Fruit fly (Drosophila melanogaster) whole organism, wandering third instar larva: ENCODE results near the gene Dref.

Experiments used
- Abd-B ChIP-seq: fragments of >200 bp; optimal IDR thresholded peaks from 2 replicates; lab custom pipeline; 2017; ENCODE audit warnings: missing biosample characterization, missing genetic modification characterization
- CG32264 ChIP-seq: fragments of 200-800 bp; sonication (Bioruptor generic); optimal IDR thresholded peaks from 2 replicates; lab custom pipeline; 2016; ENCODE audit warnings: missing biosample characterization, missing genetic modification characterization
- CG9705 ChIP-seq: fragments of 200-800 bp; sonication (Bioruptor generic); optimal IDR thresholded peaks from 2 replicates; lab custom pipeline; 2018; ENCODE audit warnings: missing biosample characterization, mild to moderate bottlenecking, missing genetic modification characterization
- CrebA ChIP-seq: fragments of 200-800 bp; sonication (Bioruptor generic); optimal IDR thresholded peaks from 2 replicates; lab custom pipeline; 2016; ENCODE audit warnings: missing biosample characterization, mild to moderate bottlenecking, missing genetic modification characterization, borderline replicate concordance
- Dfd ChIP-seq: fragments of >200 bp; optimal IDR thresholded peaks from 2 replicates; lab custom pipeline; 2017; ENCODE audit warnings: missing biosample characterization, missing genetic modification characterization
- Dif ChIP-seq: fragments of 200-275, 200-300 bp; sonication (Bioruptor generic); optimal IDR thresholded peaks from 2 replicates; lab custom pipeline; 2018; ENCODE audit warnings: missing biosample characterization, missing genetic modification characterization; ENCODE audit not compliant: partially characterized antibody
- GATAd ChIP-seq: sonication (Bioruptor generic); optimal IDR thresholded peaks from 2 replicates; lab custom pipeline; 2016; ENCODE audit warnings: missing biosample characterization, missing genetic modification characterization
- HLH106 ChIP-seq: fragments of 200-800 bp; optimal IDR thresholded peaks from 3 replicates; lab custom pipeline; 2019; ENCODE audit warnings: missing biosample characterization, mild to moderate bottlenecking, missing genetic modification characterization, moderate library complexity
- Hnf4 ChIP-seq: fragments of 200-800 bp; sonication (Bioruptor generic); optimal IDR thresholded peaks from 2 replicates; lab custom pipeline; 2016; ENCODE audit warnings: missing biosample characterization, mild to moderate bottlenecking, missing genetic modification characterization
- Hr78 ChIP-seq: fragments of >200 bp; optimal IDR thresholded peaks from 2 replicates; lab custom pipeline; 2017; ENCODE audit warnings: missing biosample characterization, missing genetic modification characterization
- Hr83 ChIP-seq: fragments of 200-300 bp; sonication (Bioruptor generic); optimal IDR thresholded peaks from 2 replicates; lab custom pipeline; 2016; ENCODE audit warnings: missing biosample characterization, mild to moderate bottlenecking, missing genetic modification characterization, moderate library complexity; ENCODE audit not compliant: poor library complexity, severe bottlenecking
- Jra ChIP-seq: sonication (Bioruptor generic); optimal IDR thresholded peaks from 2 replicates; lab custom pipeline; 2016; ENCODE audit warnings: missing biosample characterization, missing genetic modification characterization
- Mio ChIP-seq: sonication (Bioruptor generic); optimal IDR thresholded peaks from 2 replicates; lab custom pipeline; 2016; ENCODE audit warnings: missing biosample characterization, missing genetic modification characterization
- Myc ChIP-seq: fragments of >200 bp; optimal IDR thresholded peaks from 2 replicates; lab custom pipeline; 2017
- N ChIP-seq: fragments of >200 bp; optimal IDR thresholded peaks from 2 replicates; lab custom pipeline; 2018; ENCODE audit warnings: missing biosample characterization, missing external identifiers, missing genetic modification characterization
- OdsH ChIP-seq: fragments of 200-800 bp; sonication (Bioruptor generic); optimal IDR thresholded peaks from 2 replicates; lab custom pipeline; 2016; ENCODE audit warnings: missing biosample characterization, mild to moderate bottlenecking, missing genetic modification characterization
- Rel ChIP-seq, 2 experiments: fragments of 200-800 bp; sonication (Bioruptor generic) in 1 of 2; optimal IDR thresholded peaks; 2 replicates in 1 of 2; 3 replicates in 1 of 2; lab custom pipeline; 2016 to 2019; ENCODE audit warnings: mild to moderate bottlenecking in 2 of 2, missing biosample characterization in 2 of 2, missing genetic modification characterization in 2 of 2, moderate library complexity in 1 of 2
- Sp1 ChIP-seq: fragments of 200-800 bp; sonication (Bioruptor generic); optimal IDR thresholded peaks from 3 replicates; lab custom pipeline; 2019; ENCODE audit warnings: missing biosample characterization, mild to moderate bottlenecking, missing genetic modification characterization, moderate library complexity
- Vsx2 ChIP-seq: fragments of 200-300, 225-300 bp; sonication (Bioruptor generic); optimal IDR thresholded peaks from 2 replicates; lab custom pipeline; 2018; ENCODE audit warnings: missing biosample characterization, missing genetic modification characterization; ENCODE audit not compliant: partially characterized antibody
- br ChIP-seq: fragments of 200-800 bp; sonication (Bioruptor generic); optimal IDR thresholded peaks from 2 replicates; lab custom pipeline; 2016; ENCODE audit warnings: missing biosample characterization, missing genetic modification characterization
- brk ChIP-seq: fragments of 200-800 bp; sonication (Bioruptor generic); optimal IDR thresholded peaks from 2 replicates; lab custom pipeline; 2016; ENCODE audit warnings: missing biosample characterization, mild to moderate bottlenecking, missing genetic modification characterization
- dl ChIP-seq, 2 experiments: fragments of 175-275, 200-275 bp in 1 of 2; fragments of 200-275 bp in 1 of 2; sonication (Bioruptor generic); optimal IDR thresholded peaks; lab custom pipeline; 2018; ENCODE audit warnings: mild to moderate bottlenecking in 2 of 2, missing biosample characterization in 2 of 2, missing genetic modification characterization in 2 of 2, moderate library complexity in 2 of 2; ENCODE audit not compliant: partially characterized antibody in 2 of 2, insufficient read depth in 1 of 2
- dmrt93B ChIP-seq: fragments of 200-800 bp; sonication (Bioruptor generic); optimal IDR thresholded peaks from 2 replicates; lab custom pipeline; 2018; ENCODE audit warnings: missing biosample characterization, mild to moderate bottlenecking, missing genetic modification characterization
- dsf ChIP-seq: sonication (Bioruptor generic); optimal IDR thresholded peaks from 2 replicates; lab custom pipeline; 2016; ENCODE audit warnings: missing biosample characterization, missing genetic modification characterization, borderline replicate concordance
- ey ChIP-seq: fragments of 200-800 bp; sonication (Bioruptor generic); optimal IDR thresholded peaks from 2 replicates; lab custom pipeline; 2016; ENCODE audit warnings: missing biosample characterization, missing genetic modification characterization
- foxo ChIP-seq, 2 experiments: fragments of 200-800 bp; sonication (Bioruptor generic); optimal IDR thresholded peaks; 2 replicates in 1 of 2; 3 replicates in 1 of 2; lab custom pipeline; 2016 to 2017; ENCODE audit warnings: missing biosample characterization in 2 of 2, missing genetic modification characterization in 2 of 2
- fru ChIP-seq: fragments of 200-800 bp; sonication (Bioruptor generic); optimal IDR thresholded peaks from 3 replicates; lab custom pipeline; 2016; ENCODE audit warnings: missing biosample characterization, mild to moderate bottlenecking, missing genetic modification characterization
- h ChIP-seq: fragments of 200-800 bp; sonication (Bioruptor generic); optimal IDR thresholded peaks from 3 replicates; lab custom pipeline; 2016; ENCODE audit warnings: missing biosample characterization, mild to moderate bottlenecking, missing genetic modification characterization
- jim ChIP-seq: fragments of 175-275, 200-325 bp; sonication (Bioruptor generic); optimal IDR thresholded peaks from 2 replicates; lab custom pipeline; 2016; ENCODE audit warnings: missing biosample characterization, mild to moderate bottlenecking, missing genetic modification characterization
- lola ChIP-seq: fragments of >200 bp; optimal IDR thresholded peaks from 2 replicates; lab custom pipeline; 2017; ENCODE audit warnings: missing biosample characterization, missing genetic modification characterization
- pan ChIP-seq: fragments of >200 bp; optimal IDR thresholded peaks from 2 replicates; lab custom pipeline; 2017
- psq ChIP-seq: fragments of 200-800 bp; sonication (Bioruptor generic); optimal IDR thresholded peaks from 3 replicates; lab custom pipeline; 2017; ENCODE audit warnings: missing biosample characterization, mild to moderate bottlenecking, missing genetic modification characterization, moderate library complexity
- rgr ChIP-seq: fragments of 200-800 bp; sonication (Bioruptor generic); optimal IDR thresholded peaks from 3 replicates; lab custom pipeline; 2016; ENCODE audit warnings: missing biosample characterization, mild to moderate bottlenecking, missing genetic modification characterization
- sage ChIP-seq: fragments of 200-800 bp; sonication (Bioruptor generic); optimal IDR thresholded peaks from 2 replicates; lab custom pipeline; 2016; ENCODE audit warnings: missing biosample characterization, mild to moderate bottlenecking, missing genetic modification characterization
- sv ChIP-seq: fragments of 200-800 bp; sonication (Bioruptor generic); optimal IDR thresholded peaks from 3 replicates; lab custom pipeline; 2016; ENCODE audit warnings: missing biosample characterization, missing genetic modification characterization
- tai ChIP-seq: sonication (Bioruptor generic); optimal IDR thresholded peaks from 2 replicates; lab custom pipeline; 2016; ENCODE audit warnings: missing biosample characterization, missing genetic modification characterization
- usp ChIP-seq: fragments of >200 bp; optimal IDR thresholded peaks from 2 replicates; lab custom pipeline; 2017; ENCODE audit warnings: missing biosample characterization, missing genetic modification characterization
- woc ChIP-seq: sonication (Bioruptor generic); optimal IDR thresholded peaks from 2 replicates; lab custom pipeline; 2016; ENCODE audit warnings: missing biosample characterization, mild to moderate bottlenecking, missing genetic modification characterization

Gene Dref

DNA sequence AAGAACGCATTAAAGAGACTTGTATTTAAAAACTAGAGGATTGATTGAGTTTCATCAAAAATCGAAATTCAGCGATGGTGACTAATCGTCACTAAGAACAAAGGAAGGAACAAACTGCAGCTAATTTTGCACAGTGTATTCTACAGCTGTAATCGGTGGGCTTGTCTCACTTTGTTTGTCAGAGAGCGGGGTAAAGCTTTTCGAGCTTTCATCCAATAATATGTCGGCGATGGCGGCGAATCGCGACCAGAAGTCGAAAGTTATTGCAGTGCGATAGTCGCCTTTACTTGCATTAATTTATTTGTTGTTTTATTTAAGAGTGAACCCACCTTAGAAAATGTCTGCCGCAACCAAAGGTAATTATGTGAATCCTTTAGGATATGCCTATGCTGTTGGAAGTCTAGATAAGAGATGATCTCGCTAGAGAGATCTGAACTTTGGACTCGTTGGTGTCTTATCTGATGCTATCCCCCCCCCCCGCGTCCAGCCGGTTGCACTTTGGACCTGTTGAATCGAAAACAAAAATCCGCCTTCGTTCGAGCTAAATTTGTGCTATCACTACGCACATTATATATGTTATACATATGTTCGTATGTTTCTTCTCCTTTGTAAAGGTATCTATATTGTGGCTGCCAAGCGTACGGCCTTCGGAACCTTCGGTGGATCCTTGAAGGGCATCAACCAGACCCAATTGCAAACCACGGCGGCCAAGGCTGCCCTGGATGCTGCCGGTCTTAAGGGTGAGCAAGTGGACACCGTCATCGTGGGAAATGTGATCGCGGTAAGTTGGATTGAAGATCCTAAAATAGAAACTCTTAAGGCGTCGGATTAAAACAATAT, 51.8 kb downstream of the Dref start, which contains the start of gene yip2:
Gene yip2, plus strand, starts transcription at position 243 of the 840 bp plus-strand sequence.
- no peak for TF ChIP-seq Abd-B (GFP tag; lab: Kevin White, UChicago)
- peak; percentile 82 for TF ChIP-seq Sp1 (GFP tag; lab: Kevin White, UChicago)
- TF ChIP-seq dmrt93B: no peak
- TF ChIP-seq brk (GFP tag; lab: Kevin White, UChicago): no peak
- no peak for TF ChIP-seq Myc (lab: Kevin White, UChicago)
- TF ChIP-seq Mio (GFP tag; lab: Kevin White, UChicago): no peak
- peak; percentile 58 for TF ChIP-seq sage (GFP tag; lab: Kevin White, UChicago)
- TF ChIP-seq N (GFP tag; lab: Kevin White, UChicago): no peak
- peak; percentile 65 for TF ChIP-seq br (GFP tag; lab: Kevin White, UChicago)
- TF ChIP-seq OdsH (GFP tag; lab: Kevin White, UChicago): peak; percentile 35
- TF ChIP-seq Hr83 (GFP tag; lab: Kevin White, UChicago): peak; percentile 22
- TF ChIP-seq usp (GFP tag; lab: Kevin White, UChicago): no peak
- TF ChIP-seq dsf: peak; percentile 19
- TF ChIP-seq foxo (GFP tag; optimal IDR thresholded peaks at IDR 0.05; lab: Kevin White, UChicago): peak; percentile 17 to 59
- TF ChIP-seq sv (GFP tag; lab: Kevin White, UChicago): peak; percentile 26
- TF ChIP-seq pan (lab: Kevin White, UChicago): no peak
- peak; percentile 86 for TF ChIP-seq Rel (GFP tag; optimal IDR thresholded peaks at IDR 0.05; lab: Kevin White, UChicago)
- peak; percentile 71 for TF ChIP-seq Rel (tag; optimal IDR thresholded peaks at IDR 0.05; lab: Kevin White, UChicago)
- TF ChIP-seq CrebA (GFP tag; lab: Kevin White, UChicago): no peak
- TF ChIP-seq tai: no peak
- TF ChIP-seq HLH106 (tag; lab: Kevin White, UChicago): peak; percentile 35
- TF ChIP-seq dl (GFP tag; optimal IDR thresholded peaks at IDR 0.05; lab: Kevin White, UChicago; ENCODE audit: insufficient read depth in 1 of 2, partially characterized antibody in 2 of 2): no peak
- peak; percentile 48 for TF ChIP-seq CG9705 (GFP tag; lab: Kevin White, UChicago)
- peak; percentile 85 for TF ChIP-seq Jra (GFP tag; lab: Kevin White, UChicago)
- peak; percentile 100 for TF ChIP-seq Hnf4 (GFP tag; lab: Kevin White, UChicago)
- TF ChIP-seq woc (GFP tag; lab: Kevin White, UChicago): peak; percentile 61
- no peak for TF ChIP-seq jim (GFP tag; lab: Kevin White, UChicago)
- peak; percentile 61 for TF ChIP-seq rgr (GFP tag; lab: Kevin White, UChicago)
- no peak for TF ChIP-seq CG32264 (GFP tag; lab: Kevin White, UChicago)
- no peak for TF ChIP-seq GATAd (GFP tag; lab: Kevin White, UChicago)
- no peak for TF ChIP-seq Hr78 (GFP tag; lab: Kevin White, UChicago)
- no peak for TF ChIP-seq lola
- TF ChIP-seq fru (GFP tag; lab: Kevin White, UChicago): peak; percentile 64
- peak; percentile 42 for TF ChIP-seq ey
- no peak for TF ChIP-seq Dfd (GFP tag; lab: Kevin White, UChicago)
- TF ChIP-seq h (GFP tag; lab: Kevin White, UChicago): peak; percentile 61
- TF ChIP-seq Vsx2 (GFP tag; lab: Kevin White, UChicago): no peak
- TF ChIP-seq Dif (GFP tag; lab: Kevin White, UChicago): no peak
- peak; percentile 43 for TF ChIP-seq psq (GFP tag; lab: Kevin White, UChicago)
